Worm (Caenorhabditis elegans): ENCODE results near the gene Y48A5A.1.

ce11 chrIV:2002290-2002689 is 37.0 kb downstream of the Y48A5A.1 start:
- no peak for TF ChIP-seq unc-62 (GFP tag; optimal IDR thresholded peaks at IDR 0.05)
- TF ChIP-seq elt-2 (tag; optimal IDR thresholded peaks at IDR 0.05) = no peak
- TF ChIP-seq tbx-2 (tag; optimal IDR thresholded peaks at IDR 0.05) = no peak

Measured in whole organism, L3 larva.